Fruit fly (Drosophila melanogaster): ENCODE data around the gene Ir93a.

- no peak for TF ChIP-seq CG8478 (optimal IDR thresholded peaks at IDR 0.05)
- no peak for TF ChIP-seq CTCF (optimal IDR thresholded peaks at IDR 0.05)
Measured at dm6 chr3R:20846768-20847167, 13.0 kb downstream of the Ir93a start, which contains the start of gene CG15696.
